Fruit fly (Drosophila melanogaster) whole organism, prepupa: Measurements from ENCODE around the gene MFS9.

Experiments used
- Blimp-1 ChIP-seq: fragments of 200-800 bp; sonication (Bioruptor generic); optimal IDR thresholded peaks from 3 replicates; lab custom pipeline; 2017; ENCODE audit warnings: missing biosample characterization, missing genetic modification characterization, mild to moderate bottlenecking, moderate library complexity, missing genetic modification reagents
- CG10631 ChIP-seq: fragments of 200-800 bp; sonication (Bioruptor generic); optimal IDR thresholded peaks from 2 replicates; lab custom pipeline; 2016; ENCODE audit warnings: missing biosample characterization, missing genetic modification characterization
- CG10669 ChIP-seq: fragments of 200-800 bp; sonication (Bioruptor generic); optimal IDR thresholded peaks from 3 replicates; lab custom pipeline; 2018; ENCODE audit warnings: missing biosample characterization, mild to moderate bottlenecking, missing genetic modification characterization, moderate library complexity
- CG11294 ChIP-seq: fragments of 200-800 bp; sonication (Bioruptor generic); IDR thresholded peaks from 2 replicates; pipeline ENCODE4 v1.3.6; 2022; ENCODE audit warnings: missing biosample characterization, missing genetic modification characterization
- CG11762 ChIP-seq: fragments of 200-800 bp; sonication (Bioruptor generic); optimal IDR thresholded peaks from 3 replicates; lab custom pipeline; 2016; ENCODE audit warnings: missing biosample characterization, missing genetic modification characterization; ENCODE audit not compliant: insufficient read depth
- CG15336 ChIP-seq: fragments of 200-800 bp; sonication (Bioruptor generic); IDR thresholded peaks from 2 replicates; pipeline ENCODE4 v1.3.6; 2022; ENCODE audit warnings: missing biosample characterization, missing genetic modification characterization
- CG3032 ChIP-seq: fragments of 200-800 bp; optimal IDR thresholded peaks from 2 replicates; lab custom pipeline; 2019; ENCODE audit warnings: missing biosample characterization, mild to moderate bottlenecking, missing genetic modification characterization, moderate library complexity
- CG31627 ChIP-seq: fragments of 200-800 bp; sonication (Bioruptor generic); optimal IDR thresholded peaks from 3 replicates; lab custom pipeline; 2016; ENCODE audit warnings: missing biosample characterization, missing genetic modification characterization
- CG32006 ChIP-seq: fragments of 200-800 bp; sonication (Bioruptor generic); optimal IDR thresholded peaks from 3 replicates; lab custom pipeline; 2017; ENCODE audit warnings: missing biosample characterization, mild to moderate bottlenecking, missing genetic modification characterization
- CG34406 ChIP-seq: fragments of 200-800 bp; sonication (Bioruptor generic); optimal IDR thresholded peaks from 3 replicates; lab custom pipeline; 2016; ENCODE audit warnings: missing biosample characterization, missing genetic modification characterization
- CG6163 ChIP-seq: fragments of 200-800 bp; sonication (Bioruptor generic); IDR thresholded peaks from 3 replicates; pipeline ENCODE4 v1.3.6; 2022; ENCODE audit warnings: missing biosample characterization, missing genetic modification characterization
- CG6276 ChIP-seq: fragments of 200-800 bp; sonication (Bioruptor generic); optimal IDR thresholded peaks from 2 replicates; lab custom pipeline; 2017; ENCODE audit warnings: missing biosample characterization, mild to moderate bottlenecking, missing genetic modification characterization
- CG6792 ChIP-seq: fragments of 200-800 bp; sonication (Bioruptor generic); optimal IDR thresholded peaks from 3 replicates; lab custom pipeline; 2016; ENCODE audit warnings: missing biosample characterization, missing genetic modification characterization
- CG6808 ChIP-seq: fragments of 200-800 bp; sonication (Bioruptor generic); optimal IDR thresholded peaks from 3 replicates; lab custom pipeline; 2017; ENCODE audit warnings: missing biosample characterization, missing genetic modification characterization, mild to moderate bottlenecking, moderate library complexity, missing genetic modification reagents
- CG6854 ChIP-seq: fragments of 200-800 bp; sonication (Bioruptor generic); optimal IDR thresholded peaks from 2 replicates; lab custom pipeline; 2017; ENCODE audit warnings: missing biosample characterization, mild to moderate bottlenecking, missing genetic modification characterization
- CG7368 ChIP-seq: fragments of 200-800 bp; sonication (Bioruptor generic); optimal IDR thresholded peaks from 3 replicates; lab custom pipeline; 2016; ENCODE audit warnings: missing biosample characterization, missing genetic modification characterization
- CG8119 ChIP-seq: fragments of 200-800 bp; sonication (Bioruptor generic); IDR thresholded peaks from 3 replicates; pipeline ENCODE4 v1.3.6; 2022; ENCODE audit warnings: missing biosample characterization, missing genetic modification characterization
- CG8319 ChIP-seq: fragments of 200-800 bp; sonication (Bioruptor generic); optimal IDR thresholded peaks from 3 replicates; lab custom pipeline; 2016; ENCODE audit warnings: missing biosample characterization, missing genetic modification characterization
- CG9139 ChIP-seq: fragments of 200-800 bp; sonication (Bioruptor generic); optimal IDR thresholded peaks from 3 replicates; lab custom pipeline; 2017; ENCODE audit warnings: missing biosample characterization, mild to moderate bottlenecking, missing genetic modification characterization
- Eip75B ChIP-seq: fragments of 200-800 bp; sonication (Bioruptor generic); optimal IDR thresholded peaks from 3 replicates; lab custom pipeline; 2016; ENCODE audit warnings: missing biosample characterization, missing genetic modification characterization
- Eip78C ChIP-seq: fragments of 200-800 bp; sonication (Bioruptor generic); peaks from one replicate; lab custom pipeline; 2016; ENCODE audit warnings: missing biosample characterization, missing genetic modification characterization
- Eip93F ChIP-seq: fragments of 200-800 bp; sonication (Bioruptor generic); optimal IDR thresholded peaks from 2 replicates; lab custom pipeline; 2016; ENCODE audit warnings: missing biosample characterization, mild to moderate bottlenecking, missing genetic modification characterization
- Ets21C ChIP-seq: fragments of 200-800 bp; sonication (Bioruptor generic); optimal IDR thresholded peaks from 3 replicates; lab custom pipeline; 2016; ENCODE audit warnings: missing biosample characterization, missing genetic modification characterization
- Ets96B ChIP-seq: fragments of 200-800 bp; optimal IDR thresholded peaks from 2 replicates; lab custom pipeline; 2019; ENCODE audit warnings: missing biosample characterization, mild to moderate bottlenecking, missing genetic modification characterization, moderate library complexity
- Gug ChIP-seq: fragments of 200-800 bp; sonication (Bioruptor generic); IDR thresholded peaks from 2 replicates; pipeline ENCODE4 v1.3.6; 2022; ENCODE audit warnings: missing biosample characterization, missing genetic modification characterization
- Hr38 ChIP-seq: sonication (Bioruptor generic); optimal IDR thresholded peaks from 2 replicates; lab custom pipeline; 2016; ENCODE audit warnings: missing biosample characterization, missing genetic modification characterization
- Hr39 ChIP-seq: fragments of 200-800 bp; sonication (Bioruptor generic); optimal IDR thresholded peaks from 2 replicates; lab custom pipeline; 2016; ENCODE audit warnings: missing biosample characterization, missing genetic modification characterization
- Hr4 ChIP-seq: fragments of 200-800 bp; sonication (Bioruptor generic); optimal IDR thresholded peaks from 3 replicates; lab custom pipeline; 2016; ENCODE audit warnings: missing biosample characterization, missing genetic modification characterization
- Lpt ChIP-seq: fragments of 200-800 bp; sonication (Bioruptor generic); optimal IDR thresholded peaks from 3 replicates; lab custom pipeline; 2016; ENCODE audit warnings: missing biosample characterization, missing genetic modification characterization
- Met ChIP-seq: fragments of 200-800 bp; sonication (Bioruptor generic); optimal IDR thresholded peaks from 3 replicates; lab custom pipeline; 2016; ENCODE audit warnings: missing biosample characterization, missing genetic modification characterization
- OdsH ChIP-seq: fragments of 200-800 bp; sonication (Bioruptor generic); optimal IDR thresholded peaks from 3 replicates; lab custom pipeline; 2016; ENCODE audit warnings: missing biosample characterization, missing genetic modification characterization
- Smox ChIP-seq: fragments of 200-800 bp; sonication (Bioruptor generic); optimal IDR thresholded peaks from 3 replicates; lab custom pipeline; 2016; ENCODE audit warnings: missing biosample characterization, missing genetic modification characterization
- Sox102F ChIP-seq: fragments of 200-800 bp; sonication (Bioruptor generic); optimal IDR thresholded peaks from 2 replicates; lab custom pipeline; 2016; ENCODE audit warnings: missing biosample characterization, mild to moderate bottlenecking, missing genetic modification characterization
- Sox14 ChIP-seq: fragments of 200-800 bp; sonication (Bioruptor generic); optimal IDR thresholded peaks from 3 replicates; lab custom pipeline; 2016; ENCODE audit warnings: missing biosample characterization, missing genetic modification characterization
- Sox15 ChIP-seq: fragments of 200-800 bp; sonication (Bioruptor generic); optimal IDR thresholded peaks from 3 replicates; lab custom pipeline; 2016; ENCODE audit warnings: missing biosample characterization, missing genetic modification characterization
- acj6 ChIP-seq: fragments of 200-800 bp; sonication (Bioruptor generic); optimal IDR thresholded peaks from 3 replicates; lab custom pipeline; 2016; ENCODE audit warnings: missing biosample characterization, missing genetic modification characterization
- cyc ChIP-seq: fragments of 200-800 bp; sonication (Bioruptor generic); optimal IDR thresholded peaks from 3 replicates; lab custom pipeline; 2016; ENCODE audit warnings: missing biosample characterization, missing genetic modification characterization
- dac ChIP-seq: fragments of 200-800 bp; sonication (Bioruptor generic); optimal IDR thresholded peaks from 2 replicates; lab custom pipeline; 2017; ENCODE audit warnings: missing biosample characterization, mild to moderate bottlenecking, missing genetic modification characterization
- dsx ChIP-seq: fragments of 200-800 bp; optimal IDR thresholded peaks from 3 replicates; lab custom pipeline; 2019; ENCODE audit warnings: missing biosample characterization, mild to moderate bottlenecking, missing genetic modification characterization, moderate library complexity; ENCODE audit not compliant: poor library complexity, severe bottlenecking
- eg ChIP-seq: fragments of 200-800 bp; sonication (Bioruptor generic); IDR thresholded peaks from 3 replicates; pipeline ENCODE4 v1.3.6; 2022; ENCODE audit warnings: missing biosample characterization, missing genetic modification characterization
- fd59A ChIP-seq: fragments of 200-800 bp; sonication (Bioruptor generic); optimal IDR thresholded peaks from 2 replicates; lab custom pipeline; 2017; ENCODE audit warnings: missing biosample characterization, mild to moderate bottlenecking, missing genetic modification characterization, missing genetic modification reagents
- fd85E ChIP-seq: fragments of 200-800 bp; sonication (Bioruptor generic); optimal IDR thresholded peaks from 3 replicates; lab custom pipeline; 2016; ENCODE audit warnings: missing biosample characterization, missing genetic modification characterization
- fkh ChIP-seq: fragments of 200-800 bp; sonication (Bioruptor generic); optimal IDR thresholded peaks from 3 replicates; lab custom pipeline; 2017; ENCODE audit warnings: missing biosample characterization, mild to moderate bottlenecking, missing genetic modification characterization, moderate library complexity
- net ChIP-seq: fragments of 200-800 bp; sonication (Bioruptor generic); optimal IDR thresholded peaks from 3 replicates; lab custom pipeline; 2016; ENCODE audit warnings: missing biosample characterization, missing genetic modification characterization
- pdm3 ChIP-seq: fragments of 200-800 bp; sonication (Bioruptor generic); optimal IDR thresholded peaks from 3 replicates; lab custom pipeline; 2016; ENCODE audit warnings: missing biosample characterization, missing genetic modification characterization
- salr ChIP-seq, 2 experiments: fragments of 200-800 bp; sonication (Bioruptor generic); optimal IDR thresholded peaks; 3 replicates each; lab custom pipeline; 2016 to 2018; ENCODE audit warnings: missing biosample characterization in 2 of 2, missing genetic modification characterization in 2 of 2, mild to moderate bottlenecking in 1 of 2
- spab ChIP-seq: fragments of 200-800 bp; sonication (Bioruptor generic); optimal IDR thresholded peaks from 2 replicates; lab custom pipeline; 2017; ENCODE audit warnings: missing biosample characterization, mild to moderate bottlenecking, missing genetic modification characterization, missing genetic modification reagents
- ss ChIP-seq, 2 experiments: fragments of 200-800 bp; sonication (Bioruptor generic); optimal IDR thresholded peaks; 2 replicates in 1 of 2; 3 replicates in 1 of 2; lab custom pipeline; 2017 to 2018; ENCODE audit warnings: mild to moderate bottlenecking in 2 of 2, missing biosample characterization in 2 of 2, missing genetic modification characterization in 2 of 2, moderate library complexity in 1 of 2
- topi ChIP-seq: fragments of 200-800 bp; sonication (Bioruptor generic); optimal IDR thresholded peaks from 3 replicates; lab custom pipeline; 2016; ENCODE audit warnings: missing biosample characterization, missing genetic modification characterization
- vri ChIP-seq: fragments of 200-800 bp; sonication (Bioruptor generic); optimal IDR thresholded peaks from 3 replicates; lab custom pipeline; 2016; ENCODE audit warnings: missing biosample characterization, mild to moderate bottlenecking, missing genetic modification characterization

The MFS9 gene

dm6 chr3R:20549855-20550603, 37.8 kb upstream of the MFS9 start:
- TF ChIP-seq OdsH (GFP tag; lab: Kevin White, UChicago) (peak; percentile 90), cyc (GFP tag; lab: Kevin White, UChicago) (peak; percentile 78), vri (GFP tag; lab: Kevin White, UChicago) (peak; percentile 74), pdm3 (GFP tag; lab: Kevin White, UChicago) (peak; percentile 84), Lpt (GFP tag; lab: Kevin White, UChicago) (peak; percentile 80), Blimp-1 (GFP tag; lab: Kevin White, UChicago) (peak; percentile 64), Ets21C (GFP tag; lab: Kevin White, UChicago) (peak; percentile 30), Sox14 (GFP tag; lab: Kevin White, UChicago) (peak; percentile 75), CG6808 (peak; percentile 85), CG11294 (GFP tag; lab: Robert Waterston, UW) (peak; percentile 71), ss (GFP tag; optimal IDR thresholded peaks at IDR 0.05; lab: Kevin White, UChicago) (peak; percentile 67 to 88), CG10669 (GFP tag; lab: Kevin White, UChicago) (peak; percentile 87), CG34406 (GFP tag; lab: Kevin White, UChicago) (peak; percentile 89), Eip75B (GFP tag; lab: Kevin White, UChicago) (peak; percentile 84), salr (GFP tag; optimal IDR thresholded peaks at IDR 0.05; lab: Kevin White, UChicago) (peak; percentile 77 to 80), CG31627 (GFP tag; lab: Kevin White, UChicago) (peak; percentile 75), CG7368 (GFP tag; lab: Kevin White, UChicago) (peak; percentile 79), CG11762 (GFP tag; lab: Kevin White, UChicago) (peak; percentile 86), CG32006 (peak; percentile 90), CG6854 (GFP tag; lab: Kevin White, UChicago) (peak; percentile 63), fkh (GFP tag; lab: Kevin White, UChicago) (no peak), CG8319 (GFP tag; lab: Kevin White, UChicago) (peak; percentile 87), Eip78C (GFP tag; lab: Kevin White, UChicago) (peak; percentile 94), CG6163 (peak; percentile 90), Smox (GFP tag; lab: Kevin White, UChicago) (peak; percentile 76), Hr39 (peak; percentile 65), fd59A (GFP tag; lab: Kevin White, UChicago) (peak; percentile 85), Eip93F (GFP tag; lab: Kevin White, UChicago) (peak; percentile 34), eg (peak; percentile 80), dsx (GFP tag; lab: Kevin White, UChicago) (peak; percentile 84), acj6 (GFP tag; lab: Kevin White, UChicago) (peak; percentile 90), Gug (GFP tag; lab: Robert Waterston, UW) (peak; percentile 72), Hr38 (GFP tag; lab: Kevin White, UChicago) (no peak), Sox102F (GFP tag; lab: Kevin White, UChicago) (peak; percentile 71), topi (GFP tag; lab: Kevin White, UChicago) (peak; percentile 78), fd85E (GFP tag; lab: Kevin White, UChicago) (peak; percentile 65), CG6276 (GFP tag; lab: Kevin White, UChicago) (peak; percentile 75), CG6792 (GFP tag; lab: Kevin White, UChicago) (peak; percentile 83), CG10631 (peak; percentile 89), CG9139 (peak; percentile 74), net (GFP tag; lab: Kevin White, UChicago) (peak; percentile 79), Met (GFP tag; lab: Kevin White, UChicago) (peak; percentile 85), Hr4 (GFP tag; lab: Kevin White, UChicago) (peak; percentile 79), CG3032 (peak; percentile 89), CG15336 (GFP tag; lab: Robert Waterston, UW) (peak; percentile 87), CG8119 (peak; percentile 89), dac (peak; percentile 77), spab (GFP tag; lab: Kevin White, UChicago) (peak; percentile 78), Sox15 (peak; percentile 86), Ets96B (tag; lab: Kevin White, UChicago) (peak; percentile 91)
